Worm (Caenorhabditis elegans) whole organism, mixed stage, embryonic: Measurements from ENCODE around the gene sra-27.

Source experiments
- ces-1 ChIP-seq: fragments of 150-350 bp; optimal IDR thresholded peaks from 2 replicates; lab custom pipeline; 2014; ENCODE audit warnings: missing biosample characterization, missing genetic modification reagents, missing genetic modification characterization
- cnd-1 ChIP-seq: fragments of 200-800 bp; sonication (Bioruptor generic); optimal IDR thresholded peaks from 2 replicates; lab custom pipeline; 2018; ENCODE audit warnings: mild to moderate bottlenecking, missing genetic modification characterization, missing compliant biosample characterization
- nhr-12 ChIP-seq: fragments of 150-350 bp; optimal IDR thresholded peaks from 2 replicates; lab custom pipeline; 2014; ENCODE audit warnings: missing biosample characterization, missing genetic modification characterization
- pha-4 ChIP-seq: fragments of 150-350 bp; optimal IDR thresholded peaks from 2 replicates; lab custom pipeline; 2018; ENCODE audit warnings: missing biosample characterization, missing genetic modification reagents, missing genetic modification characterization
- unc-62 ChIP-seq: fragments of 150-350 bp; optimal IDR thresholded peaks from 2 replicates; lab custom pipeline; 2014; ENCODE audit warnings: missing biosample characterization, missing genetic modification reagents, missing genetic modification characterization
- zip-8 ChIP-seq: fragments of 150-350 bp; optimal IDR thresholded peaks from 2 replicates; lab custom pipeline; 2014; ENCODE audit warnings: missing biosample characterization, missing genetic modification characterization

DNA sequence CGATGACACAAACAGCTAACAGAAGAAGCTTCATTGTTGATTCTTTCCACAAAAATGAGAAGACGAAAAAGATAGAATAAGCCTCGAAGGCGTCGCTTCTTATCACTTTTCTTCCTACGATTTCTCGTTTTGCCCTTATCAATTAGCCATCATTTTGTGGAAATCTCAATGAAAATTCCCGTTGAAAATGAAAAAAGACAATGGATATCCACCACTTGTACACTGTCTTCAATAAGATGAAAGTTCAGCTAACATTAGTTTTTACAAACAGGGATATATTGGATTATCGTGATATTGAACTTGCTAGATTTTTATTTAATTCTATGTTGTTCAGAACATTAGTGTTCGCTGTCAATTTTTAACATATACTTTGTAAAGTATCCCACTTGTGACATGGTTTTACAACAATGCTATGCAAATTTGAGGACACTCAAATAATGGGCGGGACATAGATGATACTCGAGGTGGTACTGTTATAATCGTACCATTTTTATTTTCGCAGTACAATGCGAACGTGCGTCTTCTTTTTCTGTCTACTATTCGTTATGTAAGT, 2.1 kb upstream of the sra-27 start, which contains the start of the genes F18C5.5 and F18C5.9:
- TF ChIP-seq nhr-12 (tag; lab: Kevin White, UChicago) (no peak), cnd-1 (no peak), zip-8 (tag; lab: Kevin White, UChicago) (no peak), unc-62 (GFP tag; lab: Kevin White, UChicago) (no peak), ces-1 (no peak), pha-4 (tag; lab: Kevin White, UChicago) (no peak)
